Fruit fly (Drosophila melanogaster): Measurements from ENCODE around the gene CG7600.

The CG7600 gene

DNA sequence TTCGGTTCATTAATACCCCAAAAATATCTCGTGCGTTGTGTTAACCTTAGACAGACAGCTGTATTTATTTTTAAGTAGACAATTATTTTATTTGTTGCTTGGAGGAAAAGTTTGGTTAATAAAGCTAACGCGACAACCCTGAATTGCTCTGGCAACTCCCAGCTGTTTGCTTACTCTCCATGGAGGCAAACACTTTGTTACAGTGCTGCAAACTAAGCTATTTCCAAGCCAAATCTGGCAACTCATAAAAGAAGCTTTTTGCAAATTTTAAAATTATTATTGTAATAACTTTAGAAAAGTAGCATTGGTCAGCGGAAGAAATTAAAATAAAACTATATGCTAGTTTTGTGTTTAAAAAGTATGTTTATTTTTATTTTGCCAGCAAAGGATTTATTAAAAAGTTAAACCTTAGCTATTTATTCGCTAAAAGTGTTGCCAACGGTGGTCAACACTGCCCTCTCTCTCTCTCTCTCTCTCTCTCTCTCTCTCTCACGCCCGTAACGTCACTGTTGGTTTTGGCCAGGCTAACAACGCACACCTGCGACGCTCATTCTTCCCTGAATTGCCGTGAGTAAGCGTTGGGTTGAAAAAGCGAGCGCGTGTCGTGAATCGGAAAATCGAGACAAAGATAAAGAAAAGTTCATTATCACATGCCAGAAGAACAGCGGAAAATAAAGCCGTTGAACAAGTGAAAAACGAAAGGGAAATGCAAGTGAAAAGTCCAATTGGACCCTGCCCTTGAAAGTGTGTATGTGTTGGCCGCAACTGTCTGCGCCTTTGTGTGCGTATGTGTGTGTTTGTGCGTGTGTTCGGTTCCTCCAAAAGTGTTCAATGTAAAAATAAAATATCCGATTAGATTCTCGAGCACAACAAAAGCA is 4.9 kb downstream of the CG7600 start (continued):
- TF ChIP-seq zf30C (GFP tag; optimal IDR thresholded peaks at IDR 0.05) = no peak
- TF ChIP-seq CG4730 (GFP tag; IDR thresholded peaks at IDR 0.05) = peak; percentile 89
- peak; percentile 69 to 96 for TF ChIP-seq insv (GFP tag; optimal IDR thresholded peaks at IDR 0.05)
- peak; percentile 80 for TF ChIP-seq CG5245 (GFP tag; optimal IDR thresholded peaks at IDR 0.05)
- peak; percentile 44 for TF ChIP-seq trh (GFP tag; optimal IDR thresholded peaks at IDR 0.05)
- TF ChIP-seq lilli (GFP tag; optimal IDR thresholded peaks at IDR 0.05) = peak; percentile 96
- peak; percentile 83 for TF ChIP-seq CG33213 (GFP tag; optimal IDR thresholded peaks at IDR 0.05)
- TF ChIP-seq zfh2 (GFP tag; optimal IDR thresholded peaks at IDR 0.05) = peak; percentile 91
- peak; percentile 60 for TF ChIP-seq CG31388 (GFP tag; optimal IDR thresholded peaks at IDR 0.05)
- TF ChIP-seq Gug (GFP tag; IDR thresholded peaks at IDR 0.05) = peak; percentile 88
- TF ChIP-seq unpg (GFP tag; optimal IDR thresholded peaks at IDR 0.05) = peak; percentile 93
- TF ChIP-seq Nf-YB (GFP tag; optimal IDR thresholded peaks at IDR 0.05) = peak; percentile 48
- peak; percentile 52 for TF ChIP-seq psq (GFP tag; optimal IDR thresholded peaks at IDR 0.05)
- peak; percentile 97 for TF ChIP-seq lab (GFP tag; optimal IDR thresholded peaks at IDR 0.05)
- peak; percentile 92 for TF ChIP-seq CG6175 (GFP tag; IDR thresholded peaks at IDR 0.05)
- TF ChIP-seq CG15011 (GFP tag; optimal IDR thresholded peaks at IDR 0.05) = peak; percentile 78
- peak; percentile 98 for TF ChIP-seq CG32532 (GFP tag; IDR thresholded peaks at IDR 0.05)

DNA sequence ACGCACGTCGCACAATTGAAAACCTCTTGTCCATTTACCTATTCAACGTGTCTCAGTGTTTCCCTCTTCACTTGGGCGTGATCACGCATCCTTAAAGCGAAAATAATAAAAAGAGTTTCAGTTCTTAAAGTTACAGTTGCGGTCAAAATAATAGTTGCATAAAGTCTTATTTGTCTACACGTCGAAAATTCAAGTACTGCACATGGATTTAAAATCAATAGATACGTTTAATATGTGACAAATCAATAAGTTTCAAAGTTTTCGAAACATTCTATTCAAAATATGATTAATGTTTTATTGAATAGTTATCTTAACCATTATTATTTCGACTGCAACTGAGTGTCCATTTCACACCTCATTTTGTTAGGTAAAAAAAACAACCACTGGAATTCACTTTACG is 5.6 kb downstream of the CG7600 start:
- TF ChIP-seq CG10654 (GFP tag; optimal IDR thresholded peaks at IDR 0.05) (no peak), CG16815 (GFP tag; optimal IDR thresholded peaks at IDR 0.05) (no peak), CG17829 (tag; optimal IDR thresholded peaks at IDR 0.05) (no peak), CG12769 (tag; optimal IDR thresholded peaks at IDR 0.05) (no peak), Atf-2 (GFP tag; optimal IDR thresholded peaks at IDR 0.05) (no peak), Poxn (GFP tag; IDR thresholded peaks at IDR 0.05) (no peak), CG10431 (GFP tag; optimal IDR thresholded peaks at IDR 0.05) (no peak), schlank (tag; optimal IDR thresholded peaks at IDR 0.05) (no peak), MTF-1 (GFP tag; optimal IDR thresholded peaks at IDR 0.05; ENCODE audit: borderline replicate concordance) (no peak), kni (GFP tag; optimal IDR thresholded peaks at IDR 0.05) (no peak), Myb (GFP tag; optimal IDR thresholded peaks at IDR 0.05) (no peak), Neu2 (GFP tag; optimal IDR thresholded peaks at IDR 0.05; ENCODE audit: borderline replicate concordance) (no peak), HLH54F (GFP tag; optimal IDR thresholded peaks at IDR 0.05) (no peak), gem (tag; optimal IDR thresholded peaks at IDR 0.05) (peak; percentile 17), CG2678 (tag; optimal IDR thresholded peaks at IDR 0.05) (no peak), sd (tag; optimal IDR thresholded peaks at IDR 0.05) (no peak), Aef1 (GFP tag; IDR thresholded peaks at IDR 0.05) (no peak), Side (GFP tag; optimal IDR thresholded peaks at IDR 0.05) (no peak), Gug (GFP tag; IDR thresholded peaks at IDR 0.05) (no peak), fu2 (GFP tag; optimal IDR thresholded peaks at IDR 0.05) (no peak), CG15269 (tag; optimal IDR thresholded peaks at IDR 0.05) (no peak), caup (GFP tag; optimal IDR thresholded peaks at IDR 0.05; ENCODE audit: severe bottlenecking) (no peak), sens (GFP tag) (peak; percentile 51), CG34376 (GFP tag; optimal IDR thresholded peaks at IDR 0.05) (no peak), CG2116 (GFP tag; optimal IDR thresholded peaks at IDR 0.05) (no peak), CG11696 (GFP tag; IDR thresholded peaks at IDR 0.05) (peak; percentile 67)
